Worm (Caenorhabditis elegans): Measurements from ENCODE around the gene VF13D12L.3.

ce11 chrII:11688011-11688410 lies 17.8 kb upstream of the VF13D12L.3 start:
- no peak for TF ChIP-seq nhr-237 (tag; optimal IDR thresholded peaks at IDR 0.05)
- TF ChIP-seq nhr-25 (tag; optimal IDR thresholded peaks at IDR 0.05): no peak
- no peak for TF ChIP-seq nhr-11 (tag; optimal IDR thresholded peaks at IDR 0.05)
- TF ChIP-seq unc-62 (GFP tag; optimal IDR thresholded peaks at IDR 0.05): no peak
- no peak for TF ChIP-seq R02D3.7 (tag; optimal IDR thresholded peaks at IDR 0.05)
- no peak for TF ChIP-seq lin-15B (tag; optimal IDR thresholded peaks at IDR 0.05)
- TF ChIP-seq pha-4 (tag; optimal IDR thresholded peaks at IDR 0.05): peak; percentile 15
- no peak for TF ChIP-seq nhr-77 (tag; optimal IDR thresholded peaks at IDR 0.05)

Measured in whole organism, L3 larva.